Worm (Caenorhabditis elegans) whole organism, young adult: ENCODE results near the gene srh-80.

ENCODE experiments used
- ama-1 ChIP-seq, 3 experiments: fragments of 150-350 bp in 1 of 3; sonication (generic microtip) in 2 of 3; optimal IDR thresholded peaks; 2 replicates each; lab custom pipeline; 2014 to 2018; ENCODE audit warnings: missing biosample characterization in 2 of 3, missing genetic modification characterization in 2 of 3, missing genetic modification reagents in 2 of 3
- atf-7 ChIP-seq: sonication (generic microtip); optimal IDR thresholded peaks from 2 replicates; lab custom pipeline; 2017; ENCODE audit warnings: mild to moderate bottlenecking, missing genetic modification characterization, missing compliant biosample characterization
- attf-5 ChIP-seq: fragments of 200-800 bp; sonication (Bioruptor generic); optimal IDR thresholded peaks from 2 replicates; lab custom pipeline; 2018; ENCODE audit warnings: mild to moderate bottlenecking, missing genetic modification characterization, missing compliant biosample characterization
- attf-6 ChIP-seq: fragments of 200-800 bp; sonication (Bioruptor generic); IDR thresholded peaks from 2 replicates; pipeline ENCODE4 v1.3.6; 2022; ENCODE audit warnings: missing genetic modification reagents, missing genetic modification characterization, missing compliant biosample characterization
- cebp-2 ChIP-seq: fragments of 200-800 bp; sonication (Bioruptor generic); IDR thresholded peaks from 2 replicates; pipeline ENCODE4 v1.3.6; 2022; ENCODE audit warnings: missing genetic modification characterization, missing compliant biosample characterization
- fkh-3 ChIP-seq: sonication (generic microtip); optimal IDR thresholded peaks from 2 replicates; lab custom pipeline; 2016; ENCODE audit warnings: mild to moderate bottlenecking, missing genetic modification characterization, missing compliant biosample characterization
- him-1 ChIP-seq: sonication (generic microtip); optimal IDR thresholded peaks from 2 replicates; lab custom pipeline; 2016; ENCODE audit warnings: missing genotype, missing genetic modification reagents, missing genetic modification characterization, missing compliant biosample characterization
- lin-26 ChIP-seq: fragments of 200-800 bp; sonication (Bioruptor generic); IDR thresholded peaks from 2 replicates; pipeline ENCODE4 v1.3.6; 2022; ENCODE audit warnings: missing genetic modification reagents, missing genetic modification characterization, missing compliant biosample characterization
- nfya-1 ChIP-seq: sonication (generic microtip); optimal IDR thresholded peaks from 2 replicates; lab custom pipeline; 2017; ENCODE audit warnings: antibody characterized with exemption, missing compliant biosample characterization, missing genetic modification characterization, borderline replicate concordance; ENCODE audit not compliant: insufficient read depth
- nhr-80 ChIP-seq: sonication (generic microtip); optimal IDR thresholded peaks from 2 replicates; lab custom pipeline; 2016; ENCODE audit warnings: missing genetic modification characterization, missing compliant biosample characterization
- tbp1 ChIP-seq: fragments of 200-800 bp; sonication (Bioruptor generic); optimal IDR thresholded peaks from 2 replicates; lab custom pipeline; 2018; ENCODE audit warnings: mild to moderate bottlenecking, missing genetic modification characterization, missing compliant biosample characterization
- unc-130 ChIP-seq: sonication (generic microtip); optimal IDR thresholded peaks from 2 replicates; lab custom pipeline; 2016; ENCODE audit warnings: missing genetic modification reagents, missing genetic modification characterization, missing compliant biosample characterization
- zim-3 ChIP-seq: sonication (generic microtip); optimal IDR thresholded peaks from 2 replicates; lab custom pipeline; 2017; ENCODE audit warnings: mild to moderate bottlenecking, missing genetic modification characterization, moderate library complexity, missing compliant biosample characterization
- ztf-22 ChIP-seq: fragments of 200-800 bp; sonication (Bioruptor generic); optimal IDR thresholded peaks from 2 replicates; lab custom pipeline; 2018; ENCODE audit warnings: mild to moderate bottlenecking, missing genetic modification characterization, moderate library complexity, missing compliant biosample characterization

- no peak for TF ChIP-seq ama-1 (optimal IDR thresholded peaks at IDR 0.05; lab: Kevin White, UChicago)
- no peak for TF ChIP-seq ama-1 (GFP tag; optimal IDR thresholded peaks at IDR 0.05; lab: Kevin White, UChicago)
- no peak for TF ChIP-seq ztf-22
- no peak for TF ChIP-seq lin-26
- no peak for TF ChIP-seq unc-130 (GFP tag; lab: Kevin White, UChicago)
- no peak for TF ChIP-seq attf-6 (GFP tag; lab: Robert Waterston, UW)
- TF ChIP-seq tbp1 (GFP tag; lab: Kevin White, UChicago) = no peak
- no peak for TF ChIP-seq him-1 (tag; lab: Kevin White, UChicago)
- no peak for TF ChIP-seq nfya-1
- TF ChIP-seq fkh-3 (tag; lab: Kevin White, UChicago) = no peak
- TF ChIP-seq attf-5 = no peak
- TF ChIP-seq atf-7 (tag; lab: Kevin White, UChicago) = no peak
- no peak for TF ChIP-seq cebp-2
- no peak for TF ChIP-seq nhr-80
- TF ChIP-seq zim-3 (tag; lab: Kevin White, UChicago) = no peak
These were observed 27.8 kb downstream of the srh-80 start for ce11 chrV:247576-247975.
